Fruit fly (Drosophila melanogaster) whole organism, pupa: ENCODE data around the gene CG15456.

ENCODE experiments used
- CG10348 ChIP-seq: fragments of 200-800 bp; sonication (Bioruptor generic); IDR thresholded peaks from 2 replicates; pipeline ENCODE4 v1.3.6; 2022; ENCODE audit warnings: missing biosample characterization, missing genetic modification characterization
- CG12605 ChIP-seq: fragments of 200-800 bp; sonication (Bioruptor generic); IDR thresholded peaks from 2 replicates; pipeline ENCODE4 v1.3.6; 2022; ENCODE audit warnings: missing biosample characterization, missing genetic modification characterization
- CG13204 ChIP-seq: fragments of 200-800 bp; sonication (Bioruptor generic); optimal IDR thresholded peaks from 2 replicates; lab custom pipeline; 2018; ENCODE audit warnings: missing biosample characterization, mild to moderate bottlenecking, missing genetic modification characterization, moderate library complexity
- CG14655 ChIP-seq: fragments of 200-800 bp; sonication (Bioruptor generic); optimal IDR thresholded peaks from 3 replicates; lab custom pipeline; 2017; ENCODE audit warnings: mild to moderate bottlenecking, missing biosample characterization, missing genetic modification reagents, missing genetic modification characterization
- CG15710 ChIP-seq: fragments of 200-800 bp; sonication (Bioruptor generic); optimal IDR thresholded peaks from 2 replicates; lab custom pipeline; 2018; ENCODE audit warnings: missing biosample characterization, mild to moderate bottlenecking, missing genetic modification characterization, moderate library complexity
- CG17806 ChIP-seq: fragments of 200-800 bp; sonication (Bioruptor generic); optimal IDR thresholded peaks from 2 replicates; lab custom pipeline; 2018; ENCODE audit warnings: missing biosample characterization, mild to moderate bottlenecking, missing genetic modification characterization, moderate library complexity
- CG32121 ChIP-seq: fragments of 200-800 bp; sonication (Bioruptor generic); IDR thresholded peaks from 2 replicates; pipeline ENCODE4 v1.3.6; 2022; ENCODE audit warnings: missing biosample characterization, missing genetic modification characterization
- CG34367 ChIP-seq: fragments of 200-800 bp; sonication (Bioruptor generic); optimal IDR thresholded peaks from 2 replicates; lab custom pipeline; 2018; ENCODE audit warnings: missing biosample characterization, mild to moderate bottlenecking, missing genetic modification characterization
- CG4496 ChIP-seq: fragments of 200-800 bp; sonication (Bioruptor generic); IDR thresholded peaks from 3 replicates; pipeline ENCODE4 v1.3.6; 2022; ENCODE audit warnings: missing biosample characterization, missing genetic modification characterization
- CG8159 ChIP-seq: fragments of 200-800 bp; sonication (Bioruptor generic); optimal IDR thresholded peaks from 3 replicates; lab custom pipeline; 2018; ENCODE audit warnings: missing biosample characterization, mild to moderate bottlenecking, missing genetic modification characterization, moderate library complexity
- CG8301 ChIP-seq: fragments of 200-800 bp; sonication (Bioruptor generic); optimal IDR thresholded peaks from 2 replicates; lab custom pipeline; 2018; ENCODE audit warnings: missing biosample characterization, mild to moderate bottlenecking, missing genetic modification characterization
- CG9948 ChIP-seq: fragments of 200-800 bp; sonication (Bioruptor generic); optimal IDR thresholded peaks from 2 replicates; lab custom pipeline; 2018; ENCODE audit warnings: missing biosample characterization, mild to moderate bottlenecking, missing genetic modification characterization, moderate library complexity
- D1 ChIP-seq: fragments of 200-800 bp; sonication (Bioruptor generic); optimal IDR thresholded peaks from 2 replicates; lab custom pipeline; 2018; ENCODE audit warnings: missing biosample characterization, mild to moderate bottlenecking, missing genetic modification characterization, moderate library complexity
- EcR ChIP-seq: fragments of 200-800 bp; sonication (Bioruptor generic); optimal IDR thresholded peaks from 3 replicates; lab custom pipeline; 2019; ENCODE audit warnings: missing biosample characterization, missing genetic modification characterization, mild to moderate bottlenecking, moderate library complexity, missing genetic modification reagents
- Ets98B ChIP-seq: fragments of 200-800 bp; sonication (Bioruptor generic); IDR thresholded peaks from 2 replicates; pipeline ENCODE4 v1.3.6; 2022; ENCODE audit warnings: missing biosample characterization, missing genetic modification characterization
- Pif1A ChIP-seq: fragments of 200-800 bp; sonication (Bioruptor generic); optimal IDR thresholded peaks from 3 replicates; lab custom pipeline; 2016; ENCODE audit warnings: missing biosample characterization, missing genetic modification characterization
- Pif1B ChIP-seq: fragments of 200-800 bp; sonication (Bioruptor generic); optimal IDR thresholded peaks from 3 replicates; lab custom pipeline; 2016; ENCODE audit warnings: missing biosample characterization, missing genetic modification characterization
- Snoo ChIP-seq: fragments of 200-800 bp; sonication (Bioruptor generic); optimal IDR thresholded peaks from 3 replicates; lab custom pipeline; 2017; ENCODE audit warnings: missing biosample characterization, mild to moderate bottlenecking, missing genetic modification characterization, inconsistent platforms
- fd96Ca ChIP-seq: fragments of 200-800 bp; sonication (Bioruptor generic); IDR thresholded peaks from 3 replicates; pipeline ENCODE4 v1.3.6; 2022; ENCODE audit warnings: missing biosample characterization, missing genetic modification characterization
- gl ChIP-seq: fragments of 200-800 bp; sonication (Bioruptor generic); optimal IDR thresholded peaks from 2 replicates; lab custom pipeline; 2018; ENCODE audit warnings: missing biosample characterization, mild to moderate bottlenecking, missing genetic modification characterization
- rn ChIP-seq: fragments of 200-800 bp; sonication (Bioruptor generic); IDR thresholded peaks from 2 replicates; pipeline ENCODE4 v1.3.6; 2022; ENCODE audit warnings: missing biosample characterization, missing genetic modification characterization

Gene CG15456

DNA sequence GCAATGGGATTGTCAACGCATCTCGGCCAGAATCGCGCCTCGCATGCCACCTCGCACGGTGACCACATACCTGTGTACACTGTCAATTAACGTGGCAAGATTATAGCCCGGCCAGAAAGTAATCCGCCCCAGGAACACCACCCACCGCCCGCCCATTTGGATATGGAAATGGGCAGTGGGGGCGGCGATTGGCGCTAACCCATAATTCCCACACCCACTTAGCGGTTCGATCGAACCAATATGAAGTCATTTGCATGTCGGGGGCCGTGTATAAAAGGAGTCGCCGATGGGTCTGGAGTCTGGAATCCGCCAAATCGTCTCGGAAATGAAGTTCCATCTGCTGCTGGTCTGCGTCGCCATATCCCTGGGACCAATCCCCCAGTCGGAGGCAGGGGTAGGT lies 11.4 kb downstream of the CG15456 start, which contains the start of gene Obp19a:
Obp19a (plus strand) TSS at position 301 of the 400 bp plus-strand sequence.
- no peak for TF ChIP-seq EcR (GFP tag; lab: Kevin White, UChicago)

DNA sequence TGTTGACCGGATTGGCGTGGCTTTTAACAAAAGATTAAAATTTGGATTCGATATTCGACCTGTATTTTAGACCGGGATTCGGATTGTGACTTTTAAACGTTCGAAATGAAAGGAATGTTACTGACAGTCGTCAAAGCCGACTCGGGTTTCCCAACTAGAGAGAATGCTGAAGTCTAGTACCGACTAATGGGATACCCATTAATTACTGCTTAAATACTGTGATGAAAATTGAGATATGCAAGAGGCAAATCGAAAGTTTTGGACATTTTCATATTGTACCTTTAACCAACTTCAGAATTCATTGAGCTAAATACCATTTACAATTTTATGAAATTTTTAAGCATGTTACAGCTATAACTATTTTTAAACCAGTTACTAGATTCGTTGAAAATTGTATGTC lies 12.7 kb downstream of the CG15456 start, which contains the start of gene CG15458:
CG15458 (minus strand) TSS at position 101 of the 400 bp plus-strand sequence.
- TF ChIP-seq rn (GFP tag; lab: Robert Waterston, UW): no peak
- no peak for TF ChIP-seq CG8159 (tag; lab: Kevin White, UChicago)

DNA sequence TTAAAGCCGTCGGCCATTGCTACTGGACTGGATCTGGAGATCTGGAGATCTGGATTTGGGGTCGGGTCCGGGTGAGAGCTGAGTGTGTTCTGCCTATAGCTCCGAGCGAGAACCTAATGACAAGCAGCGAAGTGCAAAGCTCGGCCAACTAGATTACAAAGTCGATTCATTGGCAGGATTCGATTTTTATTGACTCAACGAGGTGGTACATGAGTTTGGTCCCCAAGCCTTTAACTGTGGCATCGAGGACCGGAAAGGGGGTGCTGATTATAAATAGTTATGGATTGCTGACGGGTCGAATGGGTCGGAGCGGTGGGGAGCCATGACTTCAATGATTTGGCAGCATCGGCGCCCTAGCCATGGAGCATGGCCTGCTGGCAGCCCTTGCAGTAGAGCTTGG lies 13.4 kb downstream of the CG15456 start, which contains the start of gene CG15459:
CG15459 (minus strand) TSS at position 101 of the 400 bp plus-strand sequence.
- TF ChIP-seq CG8159 (tag; lab: Kevin White, UChicago): no peak

DNA sequence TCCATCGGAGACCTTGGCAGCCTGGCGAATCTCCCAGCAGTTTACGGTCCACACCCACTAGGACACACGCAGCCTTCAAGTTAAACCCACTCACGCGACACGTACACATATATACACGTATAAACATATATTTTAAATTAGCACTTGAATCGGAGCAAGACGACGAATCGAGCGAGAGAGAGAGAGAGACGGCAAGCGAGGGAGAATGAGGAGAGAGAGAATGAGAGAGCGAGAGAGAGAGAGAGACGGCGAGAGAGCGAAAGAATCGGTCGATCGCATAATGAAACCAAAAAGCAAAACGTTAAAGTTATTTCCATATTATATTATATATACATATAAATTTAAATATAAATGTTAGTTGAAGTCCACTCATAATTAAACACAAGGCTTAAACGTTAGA lies 15.2 kb downstream of the CG15456 start:
- TF ChIP-seq CG14655 (GFP tag; lab: Kevin White, UChicago): no peak

DNA sequence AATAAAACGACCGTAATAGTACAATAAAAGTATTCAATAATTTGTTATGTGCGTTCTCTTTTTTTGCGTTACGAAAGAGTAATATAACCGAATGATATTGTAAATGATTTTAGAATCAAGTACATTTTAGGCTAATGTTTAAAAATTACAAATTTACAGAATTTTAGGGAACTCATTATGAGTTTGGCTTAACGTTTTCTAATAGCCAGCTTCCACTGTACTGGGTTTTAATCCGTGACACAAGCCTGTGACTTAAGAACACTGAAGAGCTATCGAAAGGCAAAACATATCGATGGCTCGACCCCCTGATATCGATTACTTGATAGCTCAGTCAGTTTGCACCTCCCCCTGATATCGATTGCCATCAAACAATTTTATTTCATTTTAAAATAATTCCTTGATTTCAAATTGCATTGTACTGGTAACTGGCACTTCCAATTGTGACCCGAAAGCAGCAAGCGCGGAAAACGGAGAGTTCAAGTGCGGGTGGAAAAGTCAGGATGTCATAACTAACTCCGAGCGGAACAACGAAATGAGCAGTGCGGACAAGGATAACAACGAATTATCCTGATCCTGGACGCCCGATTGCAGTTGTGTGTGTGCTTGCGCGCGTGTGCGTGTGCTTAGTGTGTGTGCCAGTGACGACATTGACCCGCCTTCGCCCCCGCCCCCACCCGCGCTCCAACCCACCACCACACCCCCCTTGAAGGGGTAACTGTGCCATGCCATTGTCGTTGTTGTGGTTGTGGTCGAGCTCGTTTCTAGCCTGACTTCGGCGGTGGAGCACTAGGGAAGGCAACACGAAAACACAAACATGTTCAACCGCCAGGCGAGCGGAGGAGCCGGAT lies 32.6 kb downstream of the CG15456 start, which contains the start of gene HERC2:
HERC2 (plus strand) TSS at position 330 of the 848 bp plus-strand sequence.
- TF ChIP-seq CG17806 (tag; lab: Kevin White, UChicago): peak; percentile 20
- no peak for TF ChIP-seq EcR (GFP tag; lab: Kevin White, UChicago)
- no peak; the same call in 2 of the 3 replicates for TF ChIP-seq fd96Ca (GFP tag; lab: Robert Waterston, UW)
- no peak for TF ChIP-seq Pif1A (GFP tag; lab: Kevin White, UChicago)
- no peak for TF ChIP-seq Pif1B
- TF ChIP-seq gl (tag; lab: Kevin White, UChicago): no peak
- peak; percentile 44; the same call in 1 of the 3 replicates for TF ChIP-seq CG4496 (GFP tag; lab: Robert Waterston, UW)
- peak; percentile 21 for TF ChIP-seq CG8159 (tag; lab: Kevin White, UChicago)
- no peak for TF ChIP-seq CG13204 (GFP tag; lab: Kevin White, UChicago)
- peak; percentile 47 for TF ChIP-seq Ets98B (GFP tag; lab: Robert Waterston, UW)
- 0 out of 2 replicates have a peak, but pooled peaks have one; percentile 9 for TF ChIP-seq CG12605 (GFP tag; lab: Robert Waterston, UW)
- TF ChIP-seq D1 (tag; lab: Kevin White, UChicago): no peak
- no peak for TF ChIP-seq rn (GFP tag; lab: Robert Waterston, UW)
- TF ChIP-seq CG8301 (tag; lab: Kevin White, UChicago): no peak
- no peak; the same call in 1 of the 2 replicates for TF ChIP-seq CG32121
- peak; percentile 19 for TF ChIP-seq CG34367 (tag; lab: Kevin White, UChicago)
- peak; percentile 25 for TF ChIP-seq CG15710

DNA sequence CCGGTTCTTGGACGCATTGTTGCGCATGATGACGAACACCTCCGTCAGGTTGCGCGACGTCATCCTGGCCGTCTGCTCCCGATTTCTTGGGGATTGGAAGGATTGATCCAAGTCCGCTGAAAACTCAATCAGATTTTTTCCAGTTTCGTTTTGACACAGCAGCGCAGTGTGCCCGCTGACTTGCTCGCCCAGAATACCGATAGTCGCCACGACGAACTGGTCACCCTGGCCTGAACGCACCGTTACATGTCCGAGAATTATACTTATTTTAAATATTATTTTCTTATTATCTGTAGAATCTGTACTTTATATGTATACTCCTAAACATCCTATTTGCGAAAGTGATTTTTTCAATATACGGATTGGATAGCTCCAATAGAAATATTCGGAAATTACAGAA lies 33.3 kb downstream of the CG15456 start, which contains the start of gene Syx16:
Syx16 (minus strand) TSS at position 172 of the 400 bp plus-strand sequence.
- TF ChIP-seq CG8301 (tag; lab: Kevin White, UChicago) (no peak), CG10348 (GFP tag; lab: Robert Waterston, UW) (no peak), Pif1B (no peak), CG9948 (no peak), CG14655 (GFP tag; lab: Kevin White, UChicago) (no peak), Pif1A (GFP tag; lab: Kevin White, UChicago) (no peak), CG8159 (tag; lab: Kevin White, UChicago) (no peak), EcR (GFP tag; lab: Kevin White, UChicago) (no peak), CG34367 (tag; lab: Kevin White, UChicago) (no peak), rn (GFP tag; lab: Robert Waterston, UW) (no peak), Ets98B (GFP tag; lab: Robert Waterston, UW) (no peak), Snoo (tag; lab: Kevin White, UChicago) (no peak), CG13204 (GFP tag; lab: Kevin White, UChicago) (no peak), gl (tag; lab: Kevin White, UChicago) (no peak), CG15710 (no peak)
- TF ChIP-seq, all 21 proteins: peak for 0

DNA sequence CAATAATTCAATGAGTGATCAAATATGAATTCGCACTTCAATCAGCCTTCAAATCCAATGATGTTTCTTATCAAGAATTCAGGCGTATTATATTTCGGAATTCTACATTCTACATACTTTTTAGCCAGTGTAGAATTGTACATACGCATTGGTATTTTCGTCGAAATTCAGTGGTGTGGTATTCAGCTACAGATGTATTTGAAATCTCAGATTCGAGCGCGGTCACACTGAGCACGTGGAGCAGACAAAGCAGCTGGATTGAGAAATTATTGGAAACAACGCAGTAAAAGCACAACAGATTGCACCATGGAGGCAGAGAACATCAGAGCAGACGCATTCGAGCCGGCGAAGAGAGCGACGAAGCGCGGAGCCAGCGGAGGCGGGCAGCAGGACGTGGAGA lies 35.6 kb downstream of the CG15456 start:
- TF ChIP-seq CG17806 (tag; lab: Kevin White, UChicago): no peak
- TF ChIP-seq, all 21 proteins: peak for 0
